Worm (Caenorhabditis elegans) whole organism, young adult: Measurements from ENCODE around the gene snb-1.

Experiments
- D2030.7 ChIP-seq: fragments of 200-800 bp; sonication (Bioruptor generic); IDR thresholded peaks from 2 replicates; pipeline ENCODE4 v1.3.6; 2022; ENCODE audit warnings: missing genetic modification reagents, missing genetic modification characterization, missing compliant biosample characterization
- F10E7.11 ChIP-seq: sonication (generic microtip); optimal IDR thresholded peaks from 2 replicates; lab custom pipeline; 2017; ENCODE audit warnings: mild to moderate bottlenecking, missing genetic modification characterization, moderate library complexity, missing compliant biosample characterization
- F33H1.4 ChIP-seq: fragments of 200-800 bp; sonication (Bioruptor generic); IDR thresholded peaks from 2 replicates; pipeline ENCODE4 v1.3.6; 2022; ENCODE audit warnings: missing genetic modification reagents, missing genetic modification characterization, missing compliant biosample characterization
- F52B5.7 ChIP-seq: sonication (generic microtip); optimal IDR thresholded peaks from 2 replicates; lab custom pipeline; 2016; ENCODE audit warnings: mild to moderate bottlenecking, missing genetic modification characterization, missing compliant biosample characterization
- K11D2.4 ChIP-seq: fragments of 200-800 bp; sonication (Bioruptor generic); IDR thresholded peaks from 2 replicates; pipeline ENCODE4 v1.3.6; 2022; ENCODE audit warnings: missing genetic modification reagents, missing genetic modification characterization, missing compliant biosample characterization
- T26A5.8 ChIP-seq: sonication (generic microtip); optimal IDR thresholded peaks from 2 replicates; lab custom pipeline; 2016; ENCODE audit warnings: missing genetic modification characterization, missing compliant biosample characterization
- athp-1 ChIP-seq: sonication (generic microtip); optimal IDR thresholded peaks from 2 replicates; lab custom pipeline; 2017; ENCODE audit warnings: mild to moderate bottlenecking, missing genetic modification characterization, missing compliant biosample characterization
- bed-2 ChIP-seq: fragments of 200-800 bp; sonication (Bioruptor generic); IDR thresholded peaks from 2 replicates; pipeline ENCODE4 v1.3.6; 2022; ENCODE audit warnings: missing genetic modification reagents, missing genetic modification characterization, missing compliant biosample characterization
- cebp-2 ChIP-seq: fragments of 200-800 bp; sonication (Bioruptor generic); IDR thresholded peaks from 2 replicates; pipeline ENCODE4 v1.3.6; 2022; ENCODE audit warnings: missing genetic modification characterization, missing compliant biosample characterization
- ceh-100 ChIP-seq: fragments of 200-800 bp; sonication (Bioruptor generic); IDR thresholded peaks from 2 replicates; pipeline ENCODE4 v1.3.6; 2022; ENCODE audit warnings: missing genetic modification reagents, missing genetic modification characterization, missing compliant biosample characterization
- die-1 ChIP-seq: sonication (generic microtip); optimal IDR thresholded peaks from 2 replicates; lab custom pipeline; 2016; ENCODE audit warnings: missing genotype, mild to moderate bottlenecking, missing genetic modification characterization, missing compliant biosample characterization
- gei-17 ChIP-seq: fragments of 200-800 bp; sonication (Bioruptor generic); optimal IDR thresholded peaks from 2 replicates; lab custom pipeline; 2018; ENCODE audit warnings: mild to moderate bottlenecking, missing genetic modification characterization, missing compliant biosample characterization
- him-1 ChIP-seq: sonication (generic microtip); optimal IDR thresholded peaks from 2 replicates; lab custom pipeline; 2016; ENCODE audit warnings: missing genotype, missing genetic modification reagents, missing genetic modification characterization, missing compliant biosample characterization
- let-526 ChIP-seq: fragments of 200-800 bp; sonication (Bioruptor generic); IDR thresholded peaks from 2 replicates; pipeline ENCODE4 v1.3.6; 2022; ENCODE audit warnings: missing genetic modification reagents, missing genetic modification characterization, missing compliant biosample characterization
- lin-26 ChIP-seq: fragments of 200-800 bp; sonication (Bioruptor generic); IDR thresholded peaks from 2 replicates; pipeline ENCODE4 v1.3.6; 2022; ENCODE audit warnings: missing genetic modification reagents, missing genetic modification characterization, missing compliant biosample characterization
- lin-35 ChIP-seq, 3 experiments: fragments of 150-350 bp in 2 of 3; sonication (generic microtip) in 1 of 3; optimal IDR thresholded peaks; 2 replicates each; lab custom pipeline; 2014 to 2018; ENCODE audit warnings: missing biosample characterization in 3 of 3, missing genetic modification characterization in 3 of 3, missing genetic modification reagents in 3 of 3
- lin-54 ChIP-seq: fragments of 200-800 bp; sonication (Bioruptor generic); optimal IDR thresholded peaks from 2 replicates; lab custom pipeline; 2018; ENCODE audit warnings: mild to moderate bottlenecking, missing genetic modification characterization, missing compliant biosample characterization
- lir-1 ChIP-seq: fragments of 200-800 bp; sonication (Bioruptor generic); conservative IDR thresholded peaks from 2 replicates; pipeline ENCODE4 v1.3.6; 2022; ENCODE audit warnings: missing genetic modification reagents, missing genetic modification characterization, missing compliant biosample characterization
- lsy-27 ChIP-seq: sonication (generic microtip); optimal IDR thresholded peaks from 2 replicates; lab custom pipeline; 2017; ENCODE audit warnings: missing genetic modification characterization, mild to moderate bottlenecking, missing compliant biosample characterization, antibody characterized with exemption, missing genotype, borderline replicate concordance; ENCODE audit not compliant: insufficient read depth
- madf-10 ChIP-seq: sonication (generic microtip); optimal IDR thresholded peaks from 2 replicates; lab custom pipeline; 2016; ENCODE audit warnings: mild to moderate bottlenecking, missing genetic modification characterization, missing compliant biosample characterization
- madf-3 ChIP-seq: fragments of 200-800 bp; sonication (Bioruptor generic); IDR thresholded peaks from 2 replicates; pipeline ENCODE4 v1.3.6; 2022; ENCODE audit warnings: missing genetic modification reagents, missing genetic modification characterization, missing compliant biosample characterization
- madf-6 ChIP-seq: fragments of 200-800 bp; sonication (Bioruptor generic); IDR thresholded peaks from 2 replicates; pipeline ENCODE4 v1.3.6; 2022; ENCODE audit warnings: missing genetic modification reagents, missing genetic modification characterization, missing compliant biosample characterization
- madf-8 ChIP-seq: fragments of 200-800 bp; sonication (Bioruptor generic); conservative IDR thresholded peaks from 2 replicates; pipeline ENCODE4 v1.3.6; 2022; ENCODE audit warnings: missing genetic modification reagents, missing genetic modification characterization, missing compliant biosample characterization
- mel-28 ChIP-seq: sonication (generic microtip); optimal IDR thresholded peaks from 2 replicates; lab custom pipeline; 2016; ENCODE audit warnings: borderline replicate concordance, mild to moderate bottlenecking, missing genetic modification characterization, missing compliant biosample characterization
- nhr-90 ChIP-seq: sonication (generic microtip); optimal IDR thresholded peaks from 2 replicates; lab custom pipeline; 2016; ENCODE audit warnings: missing genotype, mild to moderate bottlenecking, missing genetic modification characterization, missing compliant biosample characterization
- pbrm-1 ChIP-seq: fragments of 200-800 bp; sonication (Bioruptor generic); IDR thresholded peaks from 2 replicates; pipeline ENCODE4 v1.3.6; 2022; ENCODE audit warnings: missing genetic modification reagents, missing genetic modification characterization, missing compliant biosample characterization
- pha-4 ChIP-seq: fragments of 150-350 bp; sonication (generic microtip); optimal IDR thresholded peaks from 2 replicates; lab custom pipeline; 2014; ENCODE audit warnings: missing biosample characterization, missing genetic modification reagents, missing genetic modification characterization
- rec-8 ChIP-seq, 2 experiments: sonication (generic microtip); optimal IDR thresholded peaks; 2 replicates each; lab custom pipeline; 2016; ENCODE audit warnings: mild to moderate bottlenecking in 2 of 2, missing genetic modification characterization in 2 of 2, missing genetic modification reagents in 2 of 2, missing genotype in 2 of 2, missing biosample characterization in 1 of 2, missing compliant biosample characterization in 1 of 2, moderate library complexity in 1 of 2
- sea-2 ChIP-seq: fragments of 200-800 bp; sonication (Bioruptor generic); IDR thresholded peaks from 2 replicates; pipeline ENCODE4 v1.3.6; 2022; ENCODE audit warnings: missing genetic modification characterization, missing compliant biosample characterization
- xnd-1 ChIP-seq: sonication (generic microtip); optimal IDR thresholded peaks from 2 replicates; lab custom pipeline; 2016; ENCODE audit warnings: missing genotype, missing genetic modification reagents, missing genetic modification characterization, missing compliant biosample characterization
- zim-3 ChIP-seq: sonication (generic microtip); optimal IDR thresholded peaks from 2 replicates; lab custom pipeline; 2017; ENCODE audit warnings: mild to moderate bottlenecking, missing genetic modification characterization, moderate library complexity, missing compliant biosample characterization
- ztf-22 ChIP-seq: fragments of 200-800 bp; sonication (Bioruptor generic); optimal IDR thresholded peaks from 2 replicates; lab custom pipeline; 2018; ENCODE audit warnings: mild to moderate bottlenecking, missing genetic modification characterization, moderate library complexity, missing compliant biosample characterization

The snb-1 gene

DNA sequence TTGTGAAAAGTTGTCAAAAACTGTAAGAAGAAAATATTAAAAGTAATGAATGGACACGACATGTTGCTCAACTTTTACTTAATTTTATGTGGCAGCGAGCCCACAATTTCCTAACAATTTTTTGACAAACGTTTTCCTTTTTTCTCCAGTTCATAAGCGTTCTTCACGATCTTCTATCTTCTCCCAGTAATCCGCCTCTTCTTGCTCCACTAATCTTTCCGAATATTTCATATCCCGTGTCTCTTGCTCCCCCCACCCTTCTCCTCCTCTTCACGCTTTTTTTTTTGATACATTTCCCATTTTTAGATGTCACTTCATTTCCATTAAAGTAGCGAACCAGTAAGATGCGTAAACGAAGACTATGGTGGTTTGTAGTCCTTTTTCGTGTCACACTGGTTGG, 23.4 kb downstream of the snb-1 start, which contains the start of gene scd-2:
Gene scd-2 (plus strand): TSS at position 301 of the 400 bp plus-strand sequence.
- TF ChIP-seq lin-26 (GFP tag; lab: Robert Waterston, UW): no peak
- no peak for TF ChIP-seq xnd-1 (tag; lab: Kevin White, UChicago)
- TF ChIP-seq lsy-27: no peak
- TF ChIP-seq gei-17 (GFP tag; lab: Kevin White, UChicago): no peak
- no peak for TF ChIP-seq lin-54 (GFP tag; lab: Kevin White, UChicago)
- TF ChIP-seq mel-28 (tag; lab: Kevin White, UChicago): no peak
- no peak for TF ChIP-seq rec-8 (tag; optimal IDR thresholded peaks at IDR 0.05; lab: Kevin White, UChicago)

DNA sequence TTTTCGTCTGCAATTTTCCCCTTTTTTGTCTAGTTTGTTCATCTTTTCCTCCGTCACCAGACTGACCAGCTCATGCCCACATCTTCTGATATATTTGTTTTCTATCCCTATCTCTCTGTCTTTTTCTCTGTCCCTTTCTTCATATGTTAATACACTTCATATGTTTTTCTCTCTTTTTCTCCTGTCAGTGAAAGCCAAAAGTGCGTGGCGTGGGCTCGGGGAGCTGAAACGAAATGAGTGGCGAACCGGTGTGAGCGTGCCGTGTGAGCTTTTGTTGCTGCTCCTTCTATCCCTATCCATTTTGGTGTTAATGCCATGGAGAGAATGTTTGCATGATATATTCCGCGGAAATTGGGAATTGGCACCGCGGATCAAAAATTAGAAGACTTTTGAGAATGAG, 24.4 kb downstream of the snb-1 start:
- TF ChIP-seq F52B5.7 (tag; lab: Kevin White, UChicago) (no peak), F33H1.4 (GFP tag; lab: Robert Waterston, UW) (no peak), ztf-22 (no peak)
- TF ChIP-seq, all 124 proteins: peak for 0

DNA sequence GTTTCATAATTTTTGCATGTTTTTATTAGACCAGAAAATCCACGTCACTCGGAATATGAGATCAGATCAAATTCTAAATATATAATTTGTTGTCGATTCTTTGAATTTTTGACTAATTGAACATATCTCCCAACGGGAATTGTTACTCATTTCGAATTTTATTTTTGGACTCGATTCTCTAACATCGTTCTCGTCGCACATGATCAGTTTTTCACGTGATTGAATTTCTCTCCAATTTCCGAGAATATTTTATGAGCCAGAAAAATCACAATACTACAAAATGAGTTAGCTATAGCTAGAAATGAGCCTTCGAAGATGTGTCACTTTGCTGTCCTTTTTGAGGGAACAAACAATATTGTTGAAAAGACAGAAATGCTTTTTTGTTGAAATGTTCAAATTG, 25.5 kb downstream of the snb-1 start:
- no peak for TF ChIP-seq let-526 (GFP tag; lab: Robert Waterston, UW)
- no peak for TF ChIP-seq athp-1

DNA sequence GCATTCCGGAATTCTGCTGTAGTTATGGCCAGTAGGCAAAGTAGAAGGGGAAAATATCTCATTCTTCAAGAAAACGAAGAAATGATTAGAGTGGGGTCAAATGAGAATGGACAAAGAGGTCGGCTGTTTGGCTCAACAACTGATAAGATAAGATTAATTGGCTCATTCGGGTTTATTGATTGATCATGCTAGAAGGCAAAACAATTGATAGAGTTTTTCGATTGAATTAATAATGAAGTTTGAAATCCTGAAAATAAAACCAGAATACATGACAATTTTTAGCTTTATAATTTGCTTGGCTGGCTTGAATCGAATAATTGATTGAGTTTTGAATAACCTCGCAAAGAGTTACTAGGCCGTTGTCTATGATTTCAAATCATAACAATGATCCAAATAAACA, 30.1 kb downstream of the snb-1 start, which contains the start of gene ppt-1:
Gene ppt-1 (minus strand): TSS at position 101 of the 400 bp plus-strand sequence.
- TF ChIP-seq pbrm-1 (no peak), pha-4 (tag; lab: Kevin White, UChicago) (no peak), him-1 (no peak), K11D2.4 (GFP tag; lab: Robert Waterston, UW) (no peak), ceh-100 (no peak), let-526 (GFP tag; lab: Robert Waterston, UW) (no peak), nhr-90 (tag; lab: Kevin White, UChicago) (no peak), madf-10 (tag; lab: Kevin White, UChicago) (no peak), madf-3 (GFP tag; lab: Robert Waterston, UW) (no peak), F10E7.11 (tag; lab: Kevin White, UChicago) (no peak), lir-1 (GFP tag; lab: Robert Waterston, UW) (no peak), die-1 (tag; lab: Kevin White, UChicago) (no peak), athp-1 (no peak), cebp-2 (GFP tag; lab: Robert Waterston, UW) (no peak), sea-2 (GFP tag; lab: Robert Waterston, UW) (no peak), T26A5.8 (tag; lab: Kevin White, UChicago) (no peak)

DNA sequence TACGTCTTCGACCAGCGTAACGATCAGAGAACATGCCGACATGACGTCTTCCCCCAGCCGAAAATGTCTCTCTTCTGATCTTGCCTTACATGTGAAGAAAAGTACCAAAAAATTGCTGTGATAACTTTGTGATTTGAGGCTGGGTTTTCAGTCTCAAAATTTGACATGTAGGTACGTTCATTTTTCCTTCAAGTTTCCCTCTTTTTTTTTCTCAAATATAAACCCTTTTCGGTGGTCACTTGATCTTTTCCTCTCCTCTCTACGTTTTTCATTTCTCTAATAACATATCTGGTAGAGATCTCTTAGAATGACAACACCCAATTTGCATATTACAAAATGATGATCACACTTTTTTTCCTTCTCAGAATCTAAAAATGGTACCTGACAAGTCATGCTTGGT, 34.4 kb downstream of the snb-1 start, which contains the start of gene nhr-37:
Gene nhr-37 (plus strand): TSS at position 301 of the 400 bp plus-strand sequence.
- no peak for TF ChIP-seq bed-2 (GFP tag; lab: Robert Waterston, UW)
- no peak for TF ChIP-seq zim-3 (tag; lab: Kevin White, UChicago)
- no peak for TF ChIP-seq mel-28 (tag; lab: Kevin White, UChicago)
- TF ChIP-seq madf-8 (GFP tag; lab: Robert Waterston, UW): no peak
- no peak for TF ChIP-seq lin-35 (GFP tag; optimal IDR thresholded peaks at IDR 0.05; lab: Kevin White, UChicago)
- TF ChIP-seq D2030.7: no peak
- no peak for TF ChIP-seq madf-6 (GFP tag; lab: Robert Waterston, UW)
- TF ChIP-seq, all 124 proteins: peak for 0
